Worm (Caenorhabditis elegans) whole organism, dauer: ENCODE data around the gene ags-3.

Experiments used
- unc-62 ChIP-seq: sonication (generic microtip); optimal IDR thresholded peaks from 2 replicates; lab custom pipeline; 2017; ENCODE audit warnings: missing biosample characterization, missing genetic modification reagents, missing genetic modification characterization

The ags-3 gene

ce11 chrX:5297942-5298611, 5.3 kb downstream of the ags-3 start, which contains the start of gene ift-81:
Gene ift-81 (plus strand): TSS chrX:5298561.
- no peak for TF ChIP-seq unc-62 (GFP tag; lab: Kevin White, UChicago)

DNA sequence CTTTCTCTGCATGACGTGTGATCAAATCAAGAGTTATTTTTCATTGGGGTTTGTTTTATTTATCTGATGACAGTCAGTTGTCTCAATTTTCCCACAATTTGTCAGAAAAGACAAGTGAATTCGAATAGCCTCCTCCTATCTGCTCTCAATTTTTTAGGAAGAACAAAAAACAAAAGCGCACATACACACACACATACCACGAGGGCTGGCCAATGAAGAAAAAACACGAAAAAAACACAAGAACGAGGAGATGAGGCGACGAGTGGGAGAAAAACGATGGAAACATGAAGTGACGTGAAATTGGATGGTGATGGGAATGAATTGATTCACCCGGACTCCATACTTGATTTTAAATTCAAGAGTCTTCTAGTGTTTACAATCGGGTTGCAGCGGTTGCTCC, 9.5 kb downstream of the ags-3 start:
- TF ChIP-seq unc-62 (GFP tag; lab: Kevin White, UChicago), result no peak

DNA sequence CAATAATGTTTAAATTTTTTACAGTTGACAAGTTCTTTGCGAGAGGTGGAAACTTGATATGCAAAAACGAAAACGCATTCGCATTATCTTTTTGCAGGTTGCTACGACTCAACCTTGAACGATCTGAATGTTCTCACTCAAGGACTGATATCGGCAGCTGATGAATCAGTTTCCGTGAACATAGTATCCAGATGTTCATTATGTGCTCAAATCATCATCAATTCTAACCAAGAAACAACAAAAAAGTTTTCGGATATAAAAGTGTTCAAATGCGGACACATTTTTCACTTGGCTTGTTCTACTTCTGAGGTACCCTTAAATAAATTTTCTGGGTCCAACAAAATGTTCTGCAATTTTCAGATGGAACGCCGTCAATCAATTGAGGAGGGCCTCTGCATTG, 14.3 kb downstream of the ags-3 start:
- TF ChIP-seq unc-62 (GFP tag; lab: Kevin White, UChicago), result no peak

- TF ChIP-seq unc-62 (GFP tag; lab: Kevin White, UChicago), result no peak
Observed at ce11 chrX:5283531-5283930, 19.9 kb downstream of the ags-3 start, which contains the start of gene vps-41. Gene vps-41 (plus strand): TSS chrX:5283831.

- no peak for TF ChIP-seq unc-62 (GFP tag; lab: Kevin White, UChicago)
Observed at ce11 chrX:5279674-5280073, 23.7 kb downstream of the ags-3 start, which contains the start of gene rga-8. Gene rga-8 (minus strand): TSS chrX:5279774.

DNA sequence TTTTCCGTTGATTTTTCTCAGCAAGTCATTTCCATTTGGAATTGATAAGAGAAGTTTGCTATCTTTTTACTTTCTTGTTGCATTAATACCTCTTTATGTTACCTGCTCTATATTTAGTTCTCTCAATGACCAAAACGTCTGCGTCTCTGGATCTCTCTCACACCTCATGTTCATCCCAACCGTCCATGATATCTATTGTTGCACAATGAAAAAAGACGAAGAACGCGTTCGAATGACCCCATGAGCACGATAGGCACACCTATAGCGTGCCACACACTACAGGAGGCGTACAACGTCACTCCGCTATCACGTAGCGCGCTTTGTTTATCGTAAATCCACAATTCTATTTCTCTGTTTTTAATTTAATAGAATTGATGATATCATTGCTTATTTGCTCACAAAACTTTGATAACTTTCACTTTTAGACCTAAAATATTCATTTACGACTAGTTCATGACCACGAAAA, 24.2 kb downstream of the ags-3 start, which contains the start of gene Y34B4A.2:
Gene Y34B4A.2 (plus strand): TSS at position 328 of the 466 bp plus-strand sequence.
- no peak for TF ChIP-seq unc-62 (GFP tag; lab: Kevin White, UChicago)

- TF ChIP-seq unc-62 (GFP tag; lab: Kevin White, UChicago), result no peak
Observed at ce11 chrX:5278249-5278648, 25.2 kb downstream of the ags-3 start.

ce11 chrX:5276772-5277171, 26.6 kb downstream of the ags-3 start:
- TF ChIP-seq unc-62 (GFP tag; lab: Kevin White, UChicago), result no peak

DNA sequence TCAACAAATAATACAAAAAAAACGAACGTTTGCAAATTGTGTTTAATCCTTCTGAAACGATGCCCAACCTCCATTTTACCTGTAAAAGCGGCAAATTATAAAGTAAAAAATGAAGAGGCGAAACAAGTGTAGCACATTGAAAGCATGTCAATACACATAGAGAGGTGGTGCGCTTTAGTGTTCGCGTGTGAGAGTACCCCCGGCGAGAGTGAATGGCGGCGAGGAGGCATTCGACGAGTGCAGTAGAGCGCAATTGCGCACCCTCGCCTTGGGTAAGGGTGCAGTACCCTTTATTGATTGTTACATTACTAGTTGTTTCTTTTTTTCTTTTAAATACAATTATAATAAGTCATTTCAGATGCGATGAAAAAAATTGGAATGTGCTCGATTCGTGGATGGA, 28.2 kb downstream of the ags-3 start, which contains the start of gene hst-6:
Gene hst-6 (plus strand): TSS at position 353 of the 400 bp plus-strand sequence.
- TF ChIP-seq unc-62 (GFP tag; lab: Kevin White, UChicago), result no peak

DNA sequence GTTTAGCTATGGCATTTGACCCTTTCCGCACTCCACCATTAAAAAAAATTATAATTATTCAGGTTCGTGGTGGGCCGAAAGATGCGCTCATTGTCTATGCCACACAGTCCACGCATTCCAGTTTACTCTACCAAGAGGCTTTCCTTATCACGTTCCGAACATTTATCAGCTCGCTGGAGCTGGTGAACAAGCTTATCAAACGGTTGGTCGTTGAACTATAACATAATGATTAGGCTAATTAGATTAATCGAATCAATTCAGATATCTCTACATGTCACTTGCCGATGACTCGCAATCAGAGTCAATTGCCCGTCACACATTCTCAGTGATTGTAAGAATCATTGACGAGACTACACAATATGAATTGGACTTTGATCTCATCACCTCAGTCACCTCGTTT, 34.0 kb downstream of the ags-3 start:
- TF ChIP-seq unc-62 (GFP tag; lab: Kevin White, UChicago), result no peak

ce11 chrX:5268062-5268461, 35.3 kb downstream of the ags-3 start:
- TF ChIP-seq unc-62 (GFP tag; lab: Kevin White, UChicago), result no peak

DNA sequence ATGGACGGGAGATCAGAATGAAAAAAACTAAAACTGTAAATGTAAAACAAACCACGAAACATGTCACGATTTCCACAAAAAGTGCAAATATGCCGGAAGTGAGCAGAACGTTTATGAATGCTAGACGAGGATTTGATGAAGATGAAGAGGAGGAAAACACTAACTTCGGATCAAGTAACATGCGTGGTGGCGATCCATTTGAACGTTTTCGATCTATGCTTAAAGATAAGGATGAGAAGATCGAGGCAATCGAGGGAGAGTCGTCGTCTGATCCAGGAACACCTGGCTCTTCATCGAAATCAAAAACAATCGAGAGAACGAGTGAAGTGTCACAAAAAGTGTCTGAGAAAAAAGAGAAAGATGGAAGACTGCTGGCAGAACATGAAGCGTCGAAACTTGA, 38.0 kb downstream of the ags-3 start:
- TF ChIP-seq unc-62 (GFP tag; lab: Kevin White, UChicago), result no peak

DNA sequence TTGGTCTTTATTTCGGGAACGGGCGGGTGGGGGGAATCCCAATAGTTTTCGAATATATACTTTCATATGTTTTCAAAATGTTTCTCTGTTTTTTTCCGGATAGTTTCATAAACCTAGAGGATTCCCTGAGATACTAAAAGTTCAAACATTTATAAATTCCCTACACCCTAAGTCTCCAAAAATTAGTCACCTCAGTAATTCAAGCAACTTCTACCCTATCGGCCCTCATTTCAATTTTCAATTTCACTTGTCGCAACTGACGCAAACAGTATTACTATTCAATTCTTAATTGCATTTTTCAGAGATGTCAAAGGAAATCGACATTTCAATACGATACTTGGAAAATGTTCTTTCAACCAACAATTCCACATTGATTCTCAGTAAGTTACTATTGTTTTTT, 39.4 kb downstream of the ags-3 start, which contains the start of gene Y34B4A.4:
Gene Y34B4A.4 (plus strand): TSS at position 301 of the 400 bp plus-strand sequence.
- TF ChIP-seq unc-62 (GFP tag; lab: Kevin White, UChicago), result no peak

- no peak for TF ChIP-seq unc-62 (GFP tag; lab: Kevin White, UChicago)
Observed at ce11 chrX:5263585-5263984, 39.8 kb downstream of the ags-3 start.

ce11 chrX:5262033-5262432, 41.4 kb downstream of the ags-3 start:
- no peak for TF ChIP-seq unc-62 (GFP tag; lab: Kevin White, UChicago)

DNA sequence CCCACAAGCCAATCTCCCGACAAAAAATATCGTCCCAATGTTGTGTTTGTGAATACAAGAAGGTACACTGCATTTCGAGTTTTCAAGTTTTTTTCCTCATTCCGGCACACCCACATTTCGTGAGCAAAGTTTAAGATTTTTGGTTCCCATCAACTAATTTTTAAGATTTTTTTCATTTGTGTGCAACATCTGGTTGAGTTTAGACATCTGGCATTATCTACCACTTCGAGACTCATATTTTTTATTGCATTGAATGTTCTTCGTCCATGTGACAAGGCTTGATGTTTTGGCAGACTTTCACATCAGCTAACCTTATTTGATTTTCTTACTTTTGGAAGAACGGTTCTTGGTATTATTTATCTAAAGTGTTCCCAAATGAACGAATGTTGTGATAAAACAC, 43.0 kb downstream of the ags-3 start:
- no peak for TF ChIP-seq unc-62 (GFP tag; lab: Kevin White, UChicago)

ce11 chrX:5256999-5257398, 46.4 kb downstream of the ags-3 start, which contains the start of gene nspg-12:
Gene nspg-12 (plus strand): TSS chrX:5257299.
- TF ChIP-seq unc-62 (GFP tag; lab: Kevin White, UChicago), result no peak
